Fruit fly (Drosophila melanogaster) whole organism, embryonic: ENCODE measurements around the gene sinu.
A peak's percentile ranks its signal among the peaks of the same experiment; 100 is the strongest.

ENCODE experiments used
- Antp ChIP-seq: fragments of 200-800 bp; sonication (Bioruptor generic); optimal IDR thresholded peaks from 3 replicates; lab custom pipeline; 2016; ENCODE audit warnings: missing biosample characterization, missing genetic modification characterization
- Atf3 ChIP-seq: fragments of 200-800 bp; sonication (Bioruptor generic); optimal IDR thresholded peaks from 3 replicates; lab custom pipeline; 2016; ENCODE audit warnings: missing biosample characterization, missing genetic modification characterization
- BEAF-32 ChIP-seq: fragments of 200-800 bp; sonication (Bioruptor generic); optimal IDR thresholded peaks from 3 replicates; lab custom pipeline; 2017; ENCODE audit warnings: missing biosample characterization, missing genetic modification characterization, mild to moderate bottlenecking, moderate library complexity, missing genetic modification reagents
- Bdp1 ChIP-seq: fragments of 200-800 bp; sonication (Bioruptor generic); optimal IDR thresholded peaks from 3 replicates; lab custom pipeline; 2016; ENCODE audit warnings: missing biosample characterization, missing genetic modification characterization
- CG10462 ChIP-seq: fragments of 200-800 bp; sonication (Bioruptor generic); optimal IDR thresholded peaks from 2 replicates; lab custom pipeline; 2016; ENCODE audit warnings: missing biosample characterization, missing genetic modification characterization
- CG11456 ChIP-seq: fragments of 200-800 bp; sonication (Bioruptor generic); IDR thresholded peaks from 3 replicates; pipeline ENCODE4 v1.3.6; 2022; ENCODE audit warnings: missing biosample characterization, missing genetic modification characterization
- CG11560 ChIP-seq: fragments of 200-800 bp; sonication (Bioruptor generic); IDR thresholded peaks from 3 replicates; pipeline ENCODE4 v1.3.6; 2022; ENCODE audit warnings: missing biosample characterization, missing genetic modification characterization
- CG12219 ChIP-seq: fragments of 200-800 bp; sonication (Bioruptor generic); optimal IDR thresholded peaks from 3 replicates; lab custom pipeline; 2018; ENCODE audit warnings: missing biosample characterization, mild to moderate bottlenecking, missing genetic modification characterization
- CG12942 ChIP-seq: fragments of 200-800 bp; sonication (Bioruptor generic); optimal IDR thresholded peaks from 3 replicates; lab custom pipeline; 2016; ENCODE audit warnings: missing biosample characterization, missing genetic modification characterization
- CG2120 ChIP-seq: fragments of 200-800 bp; sonication (Bioruptor generic); optimal IDR thresholded peaks from 3 replicates; lab custom pipeline; 2016; ENCODE audit warnings: missing biosample characterization, missing genetic modification characterization
- CG31441 ChIP-seq: fragments of 200-800 bp; sonication (Bioruptor generic); IDR thresholded peaks from 2 replicates; pipeline ENCODE4 v1.3.6; 2022; ENCODE audit warnings: missing biosample characterization, missing genetic modification characterization
- CG34422 ChIP-seq: fragments of 200-800 bp; sonication (Bioruptor generic); IDR thresholded peaks from 3 replicates; pipeline ENCODE4 v1.3.6; 2022; ENCODE audit warnings: missing biosample characterization, missing genetic modification characterization
- CG3726 ChIP-seq: fragments of 200-800 bp; sonication (Bioruptor generic); IDR thresholded peaks from 3 replicates; pipeline ENCODE4, ENCODE4 v1.3.6; 2022; ENCODE audit warnings: missing biosample characterization, missing genetic modification characterization
- CG3995 ChIP-seq: fragments of 200-800 bp; sonication (Bioruptor generic); optimal IDR thresholded peaks from 3 replicates; lab custom pipeline; 2016; ENCODE audit warnings: missing biosample characterization, missing genetic modification characterization
- CG4328 ChIP-seq: fragments of 200-800 bp; sonication (Bioruptor generic); optimal IDR thresholded peaks from 3 replicates; lab custom pipeline; 2017; ENCODE audit warnings: missing biosample characterization, missing genetic modification reagents, missing genetic modification characterization
- CG6175 ChIP-seq: fragments of 200-800 bp; sonication (Bioruptor generic); IDR thresholded peaks from 3 replicates; pipeline ENCODE4 v1.3.6; 2022; ENCODE audit warnings: missing biosample characterization, missing genetic modification characterization
- CG6272 ChIP-seq: fragments of 200-800 bp; sonication (Bioruptor generic); IDR thresholded peaks from 2 replicates; pipeline ENCODE4 v1.3.6; 2022; ENCODE audit warnings: missing biosample characterization, missing genetic modification characterization
- CG6654 ChIP-seq: fragments of 200-800 bp; sonication (Bioruptor generic); optimal IDR thresholded peaks from 2 replicates; lab custom pipeline; 2017; ENCODE audit warnings: missing biosample characterization, mild to moderate bottlenecking, missing genetic modification characterization
- CG7357 ChIP-seq: fragments of 200-800 bp; sonication (Bioruptor generic); IDR thresholded peaks from 3 replicates; pipeline ENCODE4 v1.3.6; 2022; ENCODE audit warnings: missing biosample characterization, missing genetic modification characterization
- CG7556 ChIP-seq: fragments of 200-800 bp; sonication (Bioruptor generic); optimal IDR thresholded peaks from 2 replicates; lab custom pipeline; 2017; ENCODE audit warnings: missing biosample characterization, mild to moderate bottlenecking, missing genetic modification characterization
- CG9932 ChIP-seq: fragments of 200-800 bp; sonication (Bioruptor generic); IDR thresholded peaks from 2 replicates; pipeline ENCODE4 v1.3.6; 2022; ENCODE audit warnings: missing biosample characterization, missing genetic modification characterization
- Dfd ChIP-seq, 2 experiments: fragments of >200 bp; optimal IDR thresholded peaks; 2 replicates each; lab custom pipeline; 2017; ENCODE audit warnings: missing biosample characterization in 2 of 2, missing genetic modification characterization in 2 of 2
- Dll ChIP-seq: fragments of 200-800 bp; sonication (Bioruptor generic); IDR thresholded peaks from 4 replicates; pipeline ENCODE4 v1.3.6; 2022; ENCODE audit warnings: missing biosample characterization, missing genetic modification characterization; ENCODE audit not compliant: partially characterized antibody
- Drgx ChIP-seq: fragments of 200-800 bp; sonication (Bioruptor generic); IDR thresholded peaks from 2 replicates; pipeline ENCODE4 v1.3.6; 2022; ENCODE audit warnings: missing biosample characterization, missing genetic modification characterization
- E2f1 ChIP-seq: fragments of 200-800 bp; sonication (Bioruptor generic); IDR thresholded peaks from 2 replicates; pipeline ENCODE4 v1.3.6; 2022; ENCODE audit warnings: missing biosample characterization, missing genetic modification characterization
- Eip74EF ChIP-seq, 2 experiments: fragments of 200-800 bp in 1 of 2; fragments of >200 bp in 1 of 2; sonication (Bioruptor generic) in 1 of 2; optimal IDR thresholded peaks; 2 replicates each; lab custom pipeline; 2017 to 2019; ENCODE audit warnings: missing biosample characterization in 2 of 2, missing genetic modification characterization in 2 of 2, mild to moderate bottlenecking in 1 of 2, moderate library complexity in 1 of 2
- Ets65A ChIP-seq: fragments of 200-800 bp; sonication (Bioruptor generic); peaks from one replicate; lab custom pipeline; 2016; ENCODE audit warnings: missing biosample characterization, missing genetic modification characterization
- HLH3B ChIP-seq: fragments of 200-800 bp; sonication (Bioruptor generic); IDR thresholded peaks from 2 replicates; pipeline ENCODE4 v1.3.6; 2022; ENCODE audit warnings: missing biosample characterization, missing genetic modification characterization
- Hand ChIP-seq: fragments of 200-800 bp; sonication (Bioruptor generic); optimal IDR thresholded peaks from 2 replicates; lab custom pipeline; 2017; ENCODE audit warnings: mild to moderate bottlenecking, missing biosample characterization, missing genetic modification reagents, missing genetic modification characterization
- Lim3 ChIP-seq: fragments of 200-800 bp; sonication (Bioruptor generic); IDR thresholded peaks from 2 replicates; pipeline ENCODE4 v1.3.6; 2022; ENCODE audit warnings: missing biosample characterization, missing genetic modification characterization
- Max ChIP-seq: fragments of 200-800 bp; sonication (Bioruptor generic); optimal IDR thresholded peaks from 2 replicates; lab custom pipeline; 2016; ENCODE audit warnings: missing biosample characterization, mild to moderate bottlenecking, missing genetic modification characterization
- NC2β ChIP-seq: fragments of 200-800 bp; sonication (Bioruptor generic); optimal IDR thresholded peaks from 2 replicates; lab custom pipeline; 2016; ENCODE audit warnings: missing biosample characterization, missing genetic modification characterization
- Side ChIP-seq: fragments of 200-800 bp; sonication (Bioruptor generic); optimal IDR thresholded peaks from 2 replicates; lab custom pipeline; 2016; ENCODE audit warnings: missing biosample characterization, missing genetic modification characterization
- Sry-β ChIP-seq: fragments of 200-800 bp; sonication (Bioruptor generic); optimal IDR thresholded peaks from 2 replicates; lab custom pipeline; 2018; ENCODE audit warnings: missing biosample characterization, mild to moderate bottlenecking, missing genetic modification characterization, moderate library complexity
- Sry-δ ChIP-seq: fragments of 200-800 bp; sonication (Bioruptor generic); optimal IDR thresholded peaks from 2 replicates; lab custom pipeline; 2016; ENCODE audit warnings: missing biosample characterization, missing genetic modification characterization
- Usf ChIP-seq: fragments of 200-800 bp; sonication (Bioruptor generic); optimal IDR thresholded peaks from 2 replicates; lab custom pipeline; 2017; ENCODE audit warnings: missing genotype, missing biosample characterization, missing genetic modification characterization
- ci ChIP-seq: fragments of 200-800 bp; sonication (Bioruptor generic); IDR thresholded peaks from 3 replicates; pipeline ENCODE4 v1.3.6; 2022; ENCODE audit warnings: missing biosample characterization, missing genetic modification characterization
- fd96Cb ChIP-seq: fragments of 200-800 bp; sonication (Bioruptor generic); optimal IDR thresholded peaks from 2 replicates; lab custom pipeline; 2018; ENCODE audit warnings: missing biosample characterization, mild to moderate bottlenecking, missing genetic modification characterization, moderate library complexity
- gfzf ChIP-seq: fragments of 200-800 bp; sonication (Bioruptor generic); optimal IDR thresholded peaks from 2 replicates; lab custom pipeline; 2016; ENCODE audit warnings: missing biosample characterization, mild to moderate bottlenecking, missing genetic modification characterization, moderate library complexity
- gro ChIP-seq: fragments of 200-800 bp; sonication (Bioruptor generic); optimal IDR thresholded peaks from 2 replicates; lab custom pipeline; 2016; ENCODE audit warnings: missing biosample characterization, missing genetic modification characterization
- jigr1 ChIP-seq: fragments of 200-800 bp; sonication (Bioruptor generic); IDR thresholded peaks from 3 replicates; pipeline ENCODE4 v1.3.6; 2022; ENCODE audit warnings: missing biosample characterization, missing genetic modification characterization
- kay ChIP-seq: fragments of 200-800 bp; sonication (Bioruptor generic); optimal IDR thresholded peaks from 2 replicates; lab custom pipeline; 2016; ENCODE audit warnings: missing biosample characterization, missing genetic modification characterization
- maf-S ChIP-seq: fragments of 200-800 bp; sonication (Bioruptor generic); optimal IDR thresholded peaks from 2 replicates; lab custom pipeline; 2016; ENCODE audit warnings: missing biosample characterization, missing genetic modification characterization
- pho ChIP-seq: fragments of 200-800 bp; sonication (Bioruptor generic); optimal IDR thresholded peaks from 2 replicates; lab custom pipeline; 2016; ENCODE audit warnings: missing biosample characterization, missing genetic modification characterization
- rib ChIP-seq: fragments of 200-800 bp; sonication (Bioruptor generic); IDR thresholded peaks from 2 replicates; pipeline ENCODE4 v1.3.6; 2022; ENCODE audit warnings: missing biosample characterization, missing genetic modification characterization
- sens ChIP-seq: fragments of 200-800 bp; sonication (Bioruptor generic); peaks from one replicate; lab custom pipeline; 2016; ENCODE audit warnings: missing biosample characterization, missing genetic modification characterization
- sob ChIP-seq: fragments of 200-800 bp; sonication (Bioruptor generic); IDR thresholded peaks from 2 replicates; pipeline ENCODE4 v1.3.6; 2022; ENCODE audit warnings: missing biosample characterization, missing genetic modification characterization
- sqz ChIP-seq: fragments of 200-800 bp; sonication (Bioruptor generic); optimal IDR thresholded peaks from 3 replicates; lab custom pipeline; 2018; ENCODE audit warnings: missing biosample characterization, mild to moderate bottlenecking, missing genetic modification characterization
- tgo ChIP-seq: fragments of 200-800 bp; sonication (Bioruptor generic); IDR thresholded peaks from 3 replicates; pipeline ENCODE4 v1.3.6; 2022; ENCODE audit warnings: missing biosample characterization, missing genetic modification characterization
- twi ChIP-seq: fragments of 200-800 bp; optimal IDR thresholded peaks from 2 replicates; lab custom pipeline; 2019; ENCODE audit warnings: missing biosample characterization, mild to moderate bottlenecking, missing genetic modification characterization, moderate library complexity
- z ChIP-seq: fragments of 200-800 bp; sonication (Bioruptor generic); IDR thresholded peaks from 3 replicates; pipeline ENCODE4 v1.3.6; 2022; ENCODE audit warnings: missing biosample characterization, missing genetic modification characterization

Gene sinu

DNA sequence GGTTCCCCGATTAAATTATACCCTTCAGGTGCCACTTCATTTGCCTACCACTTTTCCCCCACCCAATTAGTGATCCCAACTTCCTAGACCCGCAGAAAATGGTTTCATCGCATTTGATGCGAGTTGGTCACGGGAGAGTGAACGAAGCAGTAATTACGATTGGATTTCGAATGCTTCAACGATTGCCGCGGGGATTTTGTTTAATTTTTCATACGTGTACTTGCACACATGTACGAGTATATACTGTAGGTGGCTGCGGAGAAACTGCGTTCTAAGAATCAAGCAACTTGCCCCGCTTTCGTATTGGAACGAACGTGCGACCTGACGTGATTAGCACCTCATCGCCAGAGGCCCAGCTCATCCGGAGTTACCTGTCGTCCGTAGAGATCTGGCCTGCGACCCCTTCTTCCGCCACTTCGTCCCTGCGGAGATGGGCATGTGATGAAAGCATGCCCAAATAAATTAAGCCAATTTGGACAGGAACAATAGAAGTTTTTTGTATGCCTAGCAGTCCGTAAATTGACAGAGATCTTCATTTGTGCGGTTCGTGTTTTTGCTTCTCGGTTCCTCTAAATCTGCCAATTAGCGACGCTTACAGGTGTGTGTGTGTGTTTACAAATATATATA lies 19.2 kb upstream of the sinu start (continued):
- TF ChIP-seq pho (no peak), Atf3 (no peak), CG34422 (GFP tag; lab: Robert Waterston, UW) (0 out of 3 replicates have a peak, but pooled peaks have one; percentile 9), CG10462 (GFP tag; lab: Kevin White, UChicago) (no peak), CG12942 (no peak), ci (0 out of 3 replicates have a peak, but pooled peaks have one; percentile 23), CG6175 (0 out of 3 replicates have a peak, but pooled peaks have one; percentile 10), HLH3B (0 out of 2 replicates have a peak, but pooled peaks have one; percentile 7)

DNA sequence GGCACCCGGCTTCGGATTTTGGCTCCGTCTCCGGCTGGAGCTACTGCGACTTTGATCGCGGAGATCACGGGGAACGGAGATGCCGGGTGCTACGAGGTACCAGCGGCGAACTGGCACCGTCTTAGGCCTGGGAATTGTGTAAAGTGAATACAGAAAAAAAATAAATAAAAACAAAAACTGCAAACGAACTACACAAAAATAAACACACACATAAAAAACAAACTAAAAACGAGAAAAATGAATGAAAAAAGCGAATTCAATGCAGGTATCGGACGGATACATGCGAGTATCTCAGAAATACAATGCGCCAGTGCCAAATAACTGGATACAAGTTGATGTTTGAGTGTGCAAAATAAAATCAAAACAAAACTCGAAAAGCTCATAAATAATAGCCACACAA lies 18.4 kb upstream of the sinu start:
- TF ChIP-seq CG7556 (GFP tag; lab: Kevin White, UChicago) (no peak), Sry-δ (no peak), fd96Cb (tag; lab: Kevin White, UChicago) (no peak), tgo (GFP tag; lab: Robert Waterston, UW) (no peak), CG4328 (GFP tag; lab: Kevin White, UChicago) (no peak), CG3995 (GFP tag; lab: Kevin White, UChicago) (no peak), Bdp1 (no peak), CG9932 (GFP tag; lab: Robert Waterston, UW) (0 out of 2 replicates have a peak, but pooled peaks have one; percentile 34), Dfd (GFP tag; optimal IDR thresholded peaks at IDR 0.05; lab: Kevin White, UChicago) (no peak), CG2120 (no peak), Hand (GFP tag; lab: Kevin White, UChicago) (no peak), sens (GFP tag; lab: Kevin White, UChicago) (peak; percentile 30), maf-S (GFP tag; lab: Kevin White, UChicago) (no peak), gfzf (GFP tag; lab: Kevin White, UChicago) (no peak), CG11560 (tag; lab: Robert Waterston, UW) (no peak), sob (GFP tag; lab: Robert Waterston, UW) (no peak), z (no peak), gro (no peak), E2f1 (GFP tag; lab: Robert Waterston, UW) (no peak), Max (GFP tag; lab: Kevin White, UChicago) (no peak), Dll (no peak), Antp (GFP tag; lab: Kevin White, UChicago) (no peak), jigr1 (GFP tag; lab: Robert Waterston, UW) (no peak), CG3726 (GFP tag; lab: Robert Waterston, UW) (no peak), Drgx (GFP tag; lab: Robert Waterston, UW) (peak; percentile 80), CG6272 (no peak), Eip74EF (GFP tag; optimal IDR thresholded peaks at IDR 0.05; lab: Kevin White, UChicago) (no peak), CG31441 (GFP tag; lab: Robert Waterston, UW) (no peak), BEAF-32 (GFP tag; lab: Kevin White, UChicago) (no peak), kay (GFP tag; lab: Kevin White, UChicago) (no peak), twi (tag; lab: Kevin White, UChicago) (no peak), CG12219 (no peak), Sry-β (GFP tag; lab: Kevin White, UChicago) (no peak), CG6654 (GFP tag; lab: Kevin White, UChicago) (no peak), ci (0 out of 3 replicates have a peak, but pooled peaks have one; percentile 15), CG7357 (GFP tag; lab: Robert Waterston, UW) (no peak), Side (no peak), sqz (GFP tag; lab: Kevin White, UChicago) (no peak), NC2β (GFP tag; lab: Kevin White, UChicago) (no peak), Lim3 (GFP tag; lab: Robert Waterston, UW) (no peak), Ets65A (peak; percentile 89), rib (GFP tag; lab: Robert Waterston, UW) (no peak), Usf (GFP tag; lab: Kevin White, UChicago) (no peak), CG11456 (GFP tag; lab: Robert Waterston, UW) (0 out of 3 replicates have a peak, but pooled peaks have one; percentile 46), HLH3B (no peak)
